Fruit fly (Drosophila melanogaster) whole organism, embryonic: ENCODE measurements around the gene Tig.

ENCODE experiments used
- ATbp ChIP-seq: fragments of 200-800 bp; sonication (Bioruptor generic); optimal IDR thresholded peaks from 2 replicates; lab custom pipeline; 2017; ENCODE audit warnings: missing biosample characterization, mild to moderate bottlenecking, missing genetic modification characterization, missing genetic modification reagents
- Antp ChIP-seq: fragments of 200-800 bp; sonication (Bioruptor generic); optimal IDR thresholded peaks from 3 replicates; lab custom pipeline; 2016; ENCODE audit warnings: missing biosample characterization, missing genetic modification characterization
- Asciz ChIP-seq: fragments of 200-800 bp; sonication (Bioruptor generic); optimal IDR thresholded peaks from 2 replicates; lab custom pipeline; 2017; ENCODE audit warnings: missing biosample characterization, mild to moderate bottlenecking, missing genetic modification characterization, missing genetic modification reagents
- Awh ChIP-seq: fragments of 200-800 bp; sonication (Bioruptor generic); IDR thresholded peaks from 2 replicates; pipeline ENCODE4, ENCODE4 v1.3.6; 2022; ENCODE audit warnings: missing biosample characterization, missing genetic modification characterization
- CG10274 ChIP-seq: fragments of 200-800 bp; sonication (Bioruptor generic); optimal IDR thresholded peaks from 3 replicates; lab custom pipeline; 2017; ENCODE audit warnings: missing biosample characterization, mild to moderate bottlenecking, missing genetic modification characterization
- CG10321 ChIP-seq: fragments of 200-800 bp; sonication (Bioruptor generic); IDR thresholded peaks from 2 replicates; pipeline ENCODE4 v1.3.6; 2022; ENCODE audit warnings: missing biosample characterization, missing genetic modification characterization
- CG11398 ChIP-seq: fragments of 200-800 bp; sonication (Bioruptor generic); optimal IDR thresholded peaks from 2 replicates; lab custom pipeline; 2016; ENCODE audit warnings: missing biosample characterization, missing genetic modification characterization
- CG11504 ChIP-seq: fragments of 200-800 bp; sonication (Bioruptor generic); optimal IDR thresholded peaks from 3 replicates; lab custom pipeline; 2019; ENCODE audit warnings: missing biosample characterization, mild to moderate bottlenecking, missing genetic modification characterization, moderate library complexity
- CG15601 ChIP-seq: fragments of 200-800 bp; sonication (Bioruptor generic); optimal IDR thresholded peaks from 3 replicates; lab custom pipeline; 2019; ENCODE audit warnings: missing biosample characterization, mild to moderate bottlenecking, missing genetic modification characterization, moderate library complexity
- CG1647 ChIP-seq: fragments of 200-800 bp; sonication (Bioruptor generic); optimal IDR thresholded peaks from 3 replicates; lab custom pipeline; 2016; ENCODE audit warnings: missing biosample characterization, missing genetic modification characterization
- CG17912 ChIP-seq: fragments of 200-800 bp; sonication (Bioruptor generic); optimal IDR thresholded peaks from 2 replicates; lab custom pipeline; 2018; ENCODE audit warnings: missing biosample characterization, mild to moderate bottlenecking, missing genetic modification characterization
- CG18476 ChIP-seq: fragments of 200-800 bp; sonication (Bioruptor generic); optimal IDR thresholded peaks from 2 replicates; lab custom pipeline; 2016; ENCODE audit warnings: missing biosample characterization, mild to moderate bottlenecking, missing genetic modification characterization
- CG30403 ChIP-seq: fragments of 200-800 bp; sonication (Bioruptor generic); optimal IDR thresholded peaks from 3 replicates; lab custom pipeline; 2016; ENCODE audit warnings: missing biosample characterization, missing genetic modification characterization
- CG31388 ChIP-seq: fragments of 200-800 bp; sonication (Bioruptor generic); optimal IDR thresholded peaks from 2 replicates; lab custom pipeline; 2016; ENCODE audit warnings: missing biosample characterization, missing genetic modification characterization
- CG34224 ChIP-seq: fragments of 200-800 bp; sonication (Bioruptor generic); IDR thresholded peaks from 3 replicates; pipeline ENCODE4 v1.3.6; 2022; ENCODE audit warnings: missing biosample characterization, missing genetic modification characterization; ENCODE audit not compliant: partially characterized antibody
- CG5180 ChIP-seq: fragments of 200-800 bp; sonication (Bioruptor generic); optimal IDR thresholded peaks from 3 replicates; lab custom pipeline; 2017; ENCODE audit warnings: missing biosample characterization, missing genetic modification characterization, mild to moderate bottlenecking, moderate library complexity, missing genetic modification reagents
- CG6689 ChIP-seq: fragments of 200-800 bp; sonication (Bioruptor generic); IDR thresholded peaks from 2 replicates; pipeline ENCODE4 v1.3.6; 2022; ENCODE audit warnings: missing biosample characterization, missing genetic modification characterization
- CG6854 ChIP-seq: fragments of 200-800 bp; sonication (Bioruptor generic); optimal IDR thresholded peaks from 3 replicates; lab custom pipeline; 2017; ENCODE audit warnings: missing biosample characterization, mild to moderate bottlenecking, missing genetic modification characterization
- CG7786 ChIP-seq: fragments of 200-800 bp; sonication (Bioruptor generic); optimal IDR thresholded peaks from 2 replicates; lab custom pipeline; 2016; ENCODE audit warnings: missing biosample characterization, missing genetic modification characterization
- CG7987 ChIP-seq: fragments of 200-800 bp; sonication (Bioruptor generic); optimal IDR thresholded peaks from 2 replicates; lab custom pipeline; 2018; ENCODE audit warnings: missing biosample characterization, mild to moderate bottlenecking, missing genetic modification characterization, moderate library complexity
- Camta ChIP-seq: fragments of 200-800 bp; sonication (Bioruptor generic); optimal IDR thresholded peaks from 2 replicates; lab custom pipeline; 2016; ENCODE audit warnings: missing biosample characterization, missing genetic modification characterization
- CoRest ChIP-seq: fragments of 200-800 bp; sonication (Bioruptor generic); optimal IDR thresholded peaks from 3 replicates; lab custom pipeline; 2018; ENCODE audit warnings: missing biosample characterization, mild to moderate bottlenecking, missing genetic modification characterization, moderate library complexity
- Doc3 ChIP-seq: fragments of 200-800 bp; sonication (Bioruptor generic); IDR thresholded peaks from 3 replicates; pipeline ENCODE4 v1.3.6; 2022; ENCODE audit warnings: missing biosample characterization, missing genetic modification characterization; ENCODE audit not compliant: partially characterized antibody
- Dp ChIP-seq: fragments of 200-800 bp; sonication (Bioruptor generic); optimal IDR thresholded peaks from 2 replicates; lab custom pipeline; 2018; ENCODE audit warnings: missing biosample characterization, mild to moderate bottlenecking, missing genetic modification characterization, moderate library complexity
- Hr51 ChIP-seq, 2 experiments: fragments of 200-800 bp; sonication (Bioruptor generic); optimal IDR thresholded peaks; 2 replicates in 1 of 2; 3 replicates in 1 of 2; lab custom pipeline; 2016 to 2018; ENCODE audit warnings: missing biosample characterization in 2 of 2, missing genetic modification characterization in 2 of 2, mild to moderate bottlenecking in 1 of 2, moderate library complexity in 1 of 2
- Kr ChIP-seq: fragments of 200-800 bp; sonication (Bioruptor generic); optimal IDR thresholded peaks from 2 replicates; lab custom pipeline; 2017; ENCODE audit warnings: missing biosample characterization, mild to moderate bottlenecking, missing genetic modification characterization
- NFAT ChIP-seq: fragments of 200-800 bp; sonication (Bioruptor generic); IDR thresholded peaks from 2 replicates; pipeline ENCODE4 v1.3.6; 2022; ENCODE audit warnings: missing biosample characterization, missing genetic modification characterization
- Nf-YA ChIP-seq: fragments of 200-800 bp; sonication (Bioruptor generic); IDR thresholded peaks from 2 replicates; pipeline ENCODE4 v1.3.6; 2022; ENCODE audit warnings: missing biosample characterization, missing genetic modification characterization
- Poxn ChIP-seq: fragments of 200-800 bp; sonication (Bioruptor generic); IDR thresholded peaks from 2 replicates; pipeline ENCODE4 v1.3.6; 2022; ENCODE audit warnings: missing biosample characterization, missing genetic modification characterization
- ash1 ChIP-seq: fragments of 200-800 bp; sonication (Bioruptor generic); optimal IDR thresholded peaks from 2 replicates; lab custom pipeline; 2018; ENCODE audit warnings: missing biosample characterization, mild to moderate bottlenecking, missing genetic modification characterization
- bsh ChIP-seq, 2 experiments: fragments of 200-800 bp; sonication (Bioruptor generic); optimal IDR thresholded peaks; 2 replicates each; lab custom pipeline; 2017 to 2018; ENCODE audit warnings: mild to moderate bottlenecking in 2 of 2, missing biosample characterization in 2 of 2, missing genetic modification characterization in 2 of 2, moderate library complexity in 1 of 2
- croc ChIP-seq: fragments of 200-800 bp; sonication (Bioruptor generic); conservative IDR thresholded peaks from 3 replicates; pipeline ENCODE4 v1.3.6; 2022; ENCODE audit warnings: missing biosample characterization, missing genetic modification characterization
- da ChIP-seq: fragments of 200-800 bp; sonication (Bioruptor generic); optimal IDR thresholded peaks from 2 replicates; lab custom pipeline; 2016; ENCODE audit warnings: missing biosample characterization, missing genetic modification characterization
- danr ChIP-seq: fragments of 200-800 bp; sonication (Bioruptor generic); IDR thresholded peaks from 2 replicates; pipeline ENCODE4 v1.3.6; 2022; ENCODE audit warnings: missing biosample characterization, missing genetic modification characterization
- ems ChIP-seq: fragments of 200-800 bp; sonication (Bioruptor generic); optimal IDR thresholded peaks from 3 replicates; lab custom pipeline; 2016; ENCODE audit warnings: missing biosample characterization, missing genetic modification characterization
- exex ChIP-seq: fragments of 200-800 bp; sonication (Bioruptor generic); optimal IDR thresholded peaks from 4 replicates; lab custom pipeline; 2018; ENCODE audit warnings: missing biosample characterization, mild to moderate bottlenecking, missing genetic modification characterization, moderate library complexity
- fu2 ChIP-seq: fragments of 200-800 bp; sonication (Bioruptor generic); optimal IDR thresholded peaks from 2 replicates; lab custom pipeline; 2016; ENCODE audit warnings: missing biosample characterization, missing genetic modification characterization
- grau ChIP-seq: fragments of 200-800 bp; optimal IDR thresholded peaks from 3 replicates; lab custom pipeline; 2019; ENCODE audit warnings: missing biosample characterization, mild to moderate bottlenecking, missing genetic modification characterization, moderate library complexity
- lbe ChIP-seq: fragments of 200-800 bp; sonication (Bioruptor generic); optimal IDR thresholded peaks from 2 replicates; lab custom pipeline; 2016; ENCODE audit warnings: missing biosample characterization, mild to moderate bottlenecking, missing genetic modification characterization
- odd ChIP-seq: fragments of 200-800 bp; sonication (Bioruptor generic); optimal IDR thresholded peaks from 2 replicates; lab custom pipeline; 2017; ENCODE audit warnings: missing biosample characterization, mild to moderate bottlenecking, missing genetic modification characterization
- pho ChIP-seq: fragments of 200-800 bp; sonication (Bioruptor generic); optimal IDR thresholded peaks from 2 replicates; lab custom pipeline; 2016; ENCODE audit warnings: missing biosample characterization, missing genetic modification characterization
- prd ChIP-seq, 3 experiments: fragments of >200 bp in 2 of 3; fragments of 200-800 bp in 1 of 3; sonication (Bioruptor generic) in 1 of 3; optimal IDR thresholded peaks in 2 of 3; IDR thresholded peaks in 1 of 3; 2 replicates in 2 of 3; 3 replicates in 1 of 3; pipeline versions ENCODE4 v1.3.6 to Lab custom; 2017 to 2022; ENCODE audit warnings: missing biosample characterization in 1 of 3, missing genetic modification characterization in 1 of 3
- pros ChIP-seq: fragments of 200-800 bp; sonication (Bioruptor generic); optimal IDR thresholded peaks from 3 replicates; lab custom pipeline; 2019; ENCODE audit warnings: missing biosample characterization, mild to moderate bottlenecking, missing genetic modification characterization, moderate library complexity
- repo ChIP-seq: fragments of 200-800 bp; sonication (Bioruptor generic); optimal IDR thresholded peaks from 2 replicates; lab custom pipeline; 2016; ENCODE audit warnings: missing biosample characterization, missing genetic modification characterization
- sqz ChIP-seq: fragments of 200-800 bp; sonication (Bioruptor generic); optimal IDR thresholded peaks from 3 replicates; lab custom pipeline; 2018; ENCODE audit warnings: missing biosample characterization, mild to moderate bottlenecking, missing genetic modification characterization
- ssp ChIP-seq: fragments of 200-800 bp; sonication (Bioruptor generic); IDR thresholded peaks from 2 replicates; pipeline ENCODE4 v1.3.6; 2022; ENCODE audit warnings: missing biosample characterization, missing genetic modification characterization
- tap ChIP-seq: fragments of 200-800 bp; optimal IDR thresholded peaks from 3 replicates; lab custom pipeline; 2019; ENCODE audit warnings: missing biosample characterization, mild to moderate bottlenecking, missing genetic modification characterization, moderate library complexity
- tgo ChIP-seq: fragments of 200-800 bp; sonication (Bioruptor generic); IDR thresholded peaks from 3 replicates; pipeline ENCODE4 v1.3.6; 2022; ENCODE audit warnings: missing biosample characterization, missing genetic modification characterization
- trem ChIP-seq: fragments of 200-800 bp; optimal IDR thresholded peaks from 3 replicates; lab custom pipeline; 2019; ENCODE audit warnings: missing biosample characterization, mild to moderate bottlenecking, missing genetic modification characterization, moderate library complexity
- wor ChIP-seq: fragments of 200-800 bp; sonication (Bioruptor generic); IDR thresholded peaks from 2 replicates; pipeline ENCODE4 v1.3.6; 2022; ENCODE audit warnings: missing biosample characterization, missing genetic modification characterization
- zf30C ChIP-seq: fragments of 200-800 bp; sonication (Bioruptor generic); optimal IDR thresholded peaks from 3 replicates; lab custom pipeline; 2018; ENCODE audit warnings: missing biosample characterization, mild to moderate bottlenecking, missing genetic modification characterization

The Tig gene

DNA sequence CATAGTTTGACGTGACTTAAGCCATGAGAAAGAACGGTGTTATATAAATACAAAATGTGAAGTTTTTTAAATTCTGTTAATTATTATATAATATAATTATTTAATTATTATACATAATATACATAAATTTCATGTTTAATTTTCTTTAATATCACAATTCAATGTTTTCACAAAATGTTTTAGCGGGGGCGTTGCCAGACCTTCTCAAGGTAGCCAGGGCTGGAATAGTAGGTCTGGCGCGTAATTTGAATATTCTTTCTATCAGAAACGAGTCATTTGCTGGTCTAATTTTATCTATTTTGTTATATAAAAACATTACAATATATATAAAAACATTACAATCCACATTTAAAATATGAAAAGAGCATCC, 25.2 kb upstream of the Tig start, which contains the start of gene Acox3 (continued):
- TF ChIP-seq Nf-YA (GFP tag; lab: Robert Waterston, UW) (no peak), CG10321 (GFP tag; lab: Robert Waterston, UW) (no peak), exex (tag; lab: Kevin White, UChicago) (peak; percentile 41), CG30403 (GFP tag; lab: Kevin White, UChicago) (no peak), danr (GFP tag; lab: Robert Waterston, UW) (no peak), pros (no peak), Poxn (GFP tag; lab: Robert Waterston, UW) (no peak), CG7786 (no peak), Kr (GFP tag; lab: Kevin White, UChicago) (no peak), CG5180 (GFP tag; lab: Kevin White, UChicago) (no peak), odd (no peak), fu2 (GFP tag; lab: Kevin White, UChicago) (no peak), CG15601 (tag; lab: Kevin White, UChicago) (no peak), bsh (GFP tag; optimal IDR thresholded peaks at IDR 0.05; lab: Kevin White, UChicago) (no peak), sqz (GFP tag; lab: Kevin White, UChicago) (no peak), CG6689 (GFP tag; lab: Robert Waterston, UW) (no peak), zf30C (GFP tag; lab: Kevin White, UChicago) (no peak), tgo (GFP tag; lab: Robert Waterston, UW) (no peak), pho (GFP tag; lab: Kevin White, UChicago) (no peak), ems (GFP tag; lab: Kevin White, UChicago) (no peak), Doc3 (no peak), Asciz (no peak), CG11398 (GFP tag; lab: Kevin White, UChicago) (no peak), Hr51 (GFP tag; optimal IDR thresholded peaks at IDR 0.05; lab: Kevin White, UChicago) (no peak), wor (GFP tag; lab: Robert Waterston, UW) (no peak), lbe (GFP tag; lab: Kevin White, UChicago) (no peak), CG34224 (no peak), CG7987 (GFP tag; lab: Kevin White, UChicago) (no peak), Dp (GFP tag; lab: Kevin White, UChicago) (peak; percentile 97), NFAT (no peak), CG10274 (GFP tag; lab: Kevin White, UChicago) (no peak), repo (GFP tag; lab: Kevin White, UChicago) (no peak), ash1 (GFP tag; lab: Kevin White, UChicago) (no peak), ATbp (GFP tag; lab: Kevin White, UChicago) (no peak), grau (tag; lab: Kevin White, UChicago) (peak; percentile 8), tap (no peak), CG6854 (no peak), trem (tag; lab: Kevin White, UChicago) (peak; percentile 68), CG11504 (no peak), CG17912 (GFP tag; lab: Kevin White, UChicago) (no peak), CG1647 (GFP tag; lab: Kevin White, UChicago) (no peak), Camta (GFP tag; lab: Kevin White, UChicago) (no peak), prd (optimal IDR thresholded peaks at IDR 0.05; lab: Kevin White, UChicago) (no peak), prd (GFP tag; IDR thresholded peaks at IDR 0.05; lab: Robert Waterston, UW) (no peak), CoRest (tag; lab: Kevin White, UChicago) (peak; percentile 18), ssp (no peak), CG18476 (GFP tag; lab: Kevin White, UChicago) (no peak), croc (GFP tag; lab: Robert Waterston, UW) (no peak), Antp (GFP tag; lab: Kevin White, UChicago) (no peak), da (GFP tag; lab: Kevin White, UChicago) (no peak), Awh (no peak), CG31388 (GFP tag; lab: Kevin White, UChicago) (no peak)
